Fruit fly (Drosophila melanogaster): ENCODE data around the gene by.

Gene by

DNA sequence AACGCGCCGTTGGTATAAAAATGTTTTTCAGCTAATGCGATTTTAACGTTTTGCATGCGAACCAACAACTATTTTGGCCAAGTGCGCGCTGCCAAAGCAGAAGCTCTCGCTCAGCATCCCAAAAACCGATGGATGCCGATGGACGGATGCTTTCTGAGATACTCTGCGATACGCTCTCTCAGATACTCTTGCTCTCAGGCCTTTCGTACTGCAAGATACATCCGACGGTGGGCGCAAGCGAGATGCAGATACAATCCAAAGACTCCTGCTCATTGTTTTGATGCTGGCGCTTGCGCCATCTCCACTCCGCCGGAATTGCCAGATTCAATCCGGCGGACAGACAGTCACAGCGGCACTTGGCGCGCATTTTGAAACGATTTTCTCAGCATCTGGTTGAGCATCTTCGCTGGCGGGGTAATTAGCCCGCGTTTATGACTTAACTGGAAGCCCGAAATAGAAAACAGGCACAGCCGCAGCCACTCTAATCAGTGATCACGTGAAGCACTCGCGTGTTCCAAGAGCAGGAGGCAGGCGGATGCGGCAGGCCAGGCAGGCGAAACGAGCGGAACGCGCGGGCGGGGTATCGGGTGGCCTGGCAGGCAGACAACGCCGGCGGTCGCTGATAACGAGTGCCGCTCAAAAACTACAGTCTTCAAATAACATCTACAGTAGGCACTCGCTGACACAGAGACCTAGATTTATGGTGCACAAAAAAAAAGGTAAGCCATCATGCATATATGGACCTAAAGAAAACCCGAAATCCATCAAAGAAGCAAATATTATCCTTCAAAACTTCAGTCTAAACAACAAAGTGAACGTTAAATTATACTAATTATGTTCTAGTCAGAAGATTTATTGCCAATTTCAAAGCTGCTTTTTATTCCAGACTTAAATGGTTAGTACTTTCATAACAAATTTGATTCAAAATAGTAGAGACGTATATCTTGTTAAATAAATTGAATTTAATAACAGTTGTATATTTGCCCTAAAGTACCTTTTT lies 38.9 kb downstream of the by start, which contains the start of gene CG16779 (continued):
- TF ChIP-seq CTCF (GFP tag; optimal IDR thresholded peaks at IDR 0.05) (no peak), Scr (GFP tag; IDR thresholded peaks at IDR 0.05; ENCODE audit: partially characterized antibody) (0 out of 2 replicates have a peak, but pooled peaks have one; percentile 31), tio (GFP tag; optimal IDR thresholded peaks at IDR 0.05) (peak; percentile 50), Max (GFP tag; optimal IDR thresholded peaks at IDR 0.05) (no peak), gt (GFP tag; IDR thresholded peaks at IDR 0.05) (no peak), Atf6 (GFP tag; IDR thresholded peaks at IDR 0.05) (no peak), CG4617 (GFP tag; optimal IDR thresholded peaks at IDR 0.05; ENCODE audit: borderline replicate concordance) (no peak), hb (GFP tag; IDR thresholded peaks at IDR 0.05; ENCODE audit: partially characterized antibody) (no peak), Xbp1 (GFP tag; optimal IDR thresholded peaks at IDR 0.05) (peak; percentile 24), pzg (GFP tag; optimal IDR thresholded peaks at IDR 0.05) (peak; percentile 64), CG4707 (GFP tag; optimal IDR thresholded peaks at IDR 0.05) (no peak), CG6175 (GFP tag; IDR thresholded peaks at IDR 0.05) (no peak), unpg (GFP tag; optimal IDR thresholded peaks at IDR 0.05) (no peak), run (tag; optimal IDR thresholded peaks at IDR 0.05) (no peak), Oli (tag; optimal IDR thresholded peaks at IDR 0.05) (peak; percentile 67), CG2712 (tag; optimal IDR thresholded peaks at IDR 0.05) (peak; percentile 56), tll (GFP tag; optimal IDR thresholded peaks at IDR 0.05) (no peak), CG2678 (tag; optimal IDR thresholded peaks at IDR 0.05) (peak; percentile 74), Blimp-1 (GFP tag; optimal IDR thresholded peaks at IDR 0.05) (peak; percentile 30), CG11085 (GFP tag; IDR thresholded peaks at IDR 0.05) (no peak), CG10267 (tag; optimal IDR thresholded peaks at IDR 0.05) (peak; percentile 39), fd96Cb (tag; optimal IDR thresholded peaks at IDR 0.05) (peak; percentile 28), crol (GFP tag; IDR thresholded peaks at IDR 0.05) (peak; percentile 90), p53 (GFP tag; optimal IDR thresholded peaks at IDR 0.05) (no peak), CG10147 (GFP tag; optimal IDR thresholded peaks at IDR 0.05) (no peak), gem (tag; optimal IDR thresholded peaks at IDR 0.05) (peak; percentile 67), en (GFP tag; optimal IDR thresholded peaks at IDR 0.05) (no peak), CG8089 (GFP tag; optimal IDR thresholded peaks at IDR 0.05) (no peak), Usf (GFP tag; optimal IDR thresholded peaks at IDR 0.05) (no peak), HLHmδ (GFP tag; optimal IDR thresholded peaks at IDR 0.05) (no peak), schlank (tag; optimal IDR thresholded peaks at IDR 0.05) (no peak), CG14050 (GFP tag; IDR thresholded peaks at IDR 0.05) (no peak), pb (GFP tag; optimal IDR thresholded peaks at IDR 0.05) (no peak), CG18619 (GFP tag; optimal IDR thresholded peaks at IDR 0.05) (peak; percentile 19), CG5180 (GFP tag; optimal IDR thresholded peaks at IDR 0.05) (peak; percentile 18), Tbp (GFP tag; optimal IDR thresholded peaks at IDR 0.05) (no peak), Fer1 (GFP tag; optimal IDR thresholded peaks at IDR 0.05) (peak; percentile 20), abd-A (tag; optimal IDR thresholded peaks at IDR 0.05) (peak; percentile 44), cas (GFP tag; IDR thresholded peaks at IDR 0.05) (no peak), unc-4 (GFP tag; IDR thresholded peaks at IDR 0.05; ENCODE audit: partially characterized antibody) (peak; percentile 37; the same call in 1 of the 2 replicates), MTF-1 (GFP tag; optimal IDR thresholded peaks at IDR 0.05; ENCODE audit: borderline replicate concordance) (no peak), CG10979 (tag; optimal IDR thresholded peaks at IDR 0.05) (peak; percentile 49), CG4730 (GFP tag; IDR thresholded peaks at IDR 0.05) (no peak), CG18599 (GFP tag; optimal IDR thresholded peaks at IDR 0.05) (peak; percentile 32), aop (GFP tag; IDR thresholded peaks at IDR 0.05) (no peak), Mrtf (GFP tag; IDR thresholded peaks at IDR 0.05) (no peak), Sox100B (GFP tag; optimal IDR thresholded peaks at IDR 0.05) (peak; percentile 69)
